Worm (Caenorhabditis elegans) whole organism, young adult: Measurements from ENCODE around the gene T24D3.2.

ENCODE experiments used
- B0019.2 ChIP-seq: fragments of 200-800 bp; sonication (Bioruptor generic); conservative IDR thresholded peaks from 2 replicates; pipeline ENCODE4 v1.3.6; 2022; ENCODE audit warnings: missing genetic modification reagents, missing genetic modification characterization, missing compliant biosample characterization
- B0035.1 ChIP-seq: sonication (generic microtip); optimal IDR thresholded peaks from 2 replicates; lab custom pipeline; 2016; ENCODE audit warnings: missing genetic modification characterization, mild to moderate bottlenecking, missing compliant biosample characterization, missing genotype, missing genetic modification reagents
- C06A6.2 ChIP-seq: fragments of 200-800 bp; sonication (Bioruptor generic); conservative IDR thresholded peaks from 2 replicates; pipeline ENCODE4 v1.3.6; 2022; ENCODE audit warnings: missing genetic modification characterization, missing compliant biosample characterization
- F10E7.11 ChIP-seq: sonication (generic microtip); optimal IDR thresholded peaks from 2 replicates; lab custom pipeline; 2017; ENCODE audit warnings: mild to moderate bottlenecking, missing genetic modification characterization, moderate library complexity, missing compliant biosample characterization
- F57C9.4 ChIP-seq: sonication (generic microtip); optimal IDR thresholded peaks from 2 replicates; lab custom pipeline; 2017; ENCODE audit warnings: mild to moderate bottlenecking, missing genetic modification characterization, missing compliant biosample characterization
- fkh-3 ChIP-seq: sonication (generic microtip); optimal IDR thresholded peaks from 2 replicates; lab custom pipeline; 2016; ENCODE audit warnings: mild to moderate bottlenecking, missing genetic modification characterization, missing compliant biosample characterization
- hlh-12 ChIP-seq: sonication (generic microtip); optimal IDR thresholded peaks from 2 replicates; lab custom pipeline; 2016; ENCODE audit warnings: missing genetic modification characterization, missing compliant biosample characterization
- lin-40 ChIP-seq: sonication (generic microtip); optimal IDR thresholded peaks from 2 replicates; lab custom pipeline; 2016; ENCODE audit warnings: missing genetic modification characterization, mild to moderate bottlenecking, missing compliant biosample characterization, missing genotype, missing genetic modification reagents
- mcd-1 ChIP-seq: fragments of 200-800 bp; sonication (Bioruptor generic); IDR thresholded peaks from 2 replicates; pipeline ENCODE4 v1.3.6; 2022; ENCODE audit warnings: missing genetic modification reagents, missing genetic modification characterization, missing compliant biosample characterization
- nhr-179 ChIP-seq: sonication (generic microtip); optimal IDR thresholded peaks from 2 replicates; lab custom pipeline; 2016; ENCODE audit warnings: mild to moderate bottlenecking, missing genetic modification characterization, missing compliant biosample characterization
- snpc-4 ChIP-seq, 5 experiments: fragments of 150-350 bp in 1 of 5; sonication (generic microtip) in 4 of 5; optimal IDR thresholded peaks; 2 replicates each; lab custom pipeline; 2014 to 2018; ENCODE audit warnings: missing genetic modification characterization in 5 of 5, missing biosample characterization in 3 of 5, antibody characterized with exemption in 2 of 5, mild to moderate bottlenecking in 2 of 5, missing compliant biosample characterization in 2 of 5, missing genotype in 2 of 5, moderate library complexity in 2 of 5, missing genetic modification reagents in 1 of 5
- tbp1 ChIP-seq: fragments of 200-800 bp; sonication (Bioruptor generic); optimal IDR thresholded peaks from 2 replicates; lab custom pipeline; 2018; ENCODE audit warnings: mild to moderate bottlenecking, missing genetic modification characterization, missing compliant biosample characterization
- zfh-2 ChIP-seq: fragments of 200-800 bp; sonication (Bioruptor generic); conservative IDR thresholded peaks from 2 replicates; pipeline ENCODE4 v1.3.6; 2022; ENCODE audit warnings: missing genetic modification reagents, missing genetic modification characterization, missing compliant biosample characterization

The T24D3.2 gene

ce11 chrX:12467660-12468111, 42.2 kb downstream of the T24D3.2 start, which contains the start of gene myo-2:
Gene myo-2 (plus strand): TSS chrX:12468061.
- TF ChIP-seq lin-40 (tag; lab: Kevin White, UChicago) (no peak), zfh-2 (GFP tag; lab: Robert Waterston, UW) (peak; percentile 60)
- TF ChIP-seq, all 124 proteins: peak for 1

ce11 chrX:12469846-12470245, 44.3 kb downstream of the T24D3.2 start:
- TF ChIP-seq F57C9.4 (tag; lab: Kevin White, UChicago) (no peak), B0019.2 (GFP tag; lab: Robert Waterston, UW) (no peak), tbp1 (GFP tag; lab: Kevin White, UChicago) (no peak), mcd-1 (no peak)

- TF ChIP-seq fkh-3: no peak
- no peak for TF ChIP-seq C06A6.2
- TF ChIP-seq nhr-179: no peak
- TF ChIP-seq F10E7.11 (tag; lab: Kevin White, UChicago): no peak
- no peak for TF ChIP-seq B0035.1 (tag; lab: Kevin White, UChicago)
- TF ChIP-seq hlh-12: no peak
- TF ChIP-seq snpc-4 (GFP tag; optimal IDR thresholded peaks at IDR 0.05; lab: Kevin White, UChicago): no peak
- no peak for TF ChIP-seq snpc-4 (tag; optimal IDR thresholded peaks at IDR 0.05; lab: Kevin White, UChicago)
These were observed 46.7 kb downstream of the T24D3.2 start for ce11 chrX:12472232-12472631.
